Worm (Caenorhabditis elegans) whole organism, early embryonic: Measurements from ENCODE around the gene C53B4.3.

Experiments used
- B0310.2 ChIP-seq: sonication (generic microtip); optimal IDR thresholded peaks from 2 replicates; lab custom pipeline; 2016; ENCODE audit warnings: mild to moderate bottlenecking, missing genetic modification characterization, missing compliant biosample characterization
- F13C5.2 ChIP-seq: sonication (generic microtip); optimal IDR thresholded peaks from 2 replicates; lab custom pipeline; 2017; ENCODE audit warnings: mild to moderate bottlenecking, missing genetic modification characterization, inconsistent platforms, missing compliant biosample characterization
- aly-1 ChIP-seq: sonication (generic microtip); optimal IDR thresholded peaks from 2 replicates; lab custom pipeline; 2016; ENCODE audit warnings: missing genetic modification characterization, missing compliant biosample characterization
- ama-1 ChIP-seq: fragments of 150-350 bp; optimal IDR thresholded peaks from 2 replicates; lab custom pipeline; 2014
- ceh-13 ChIP-seq: fragments of 200-800 bp; sonication (Bioruptor generic); optimal IDR thresholded peaks from 2 replicates; lab custom pipeline; 2018; ENCODE audit warnings: mild to moderate bottlenecking, missing genetic modification characterization, missing compliant biosample characterization
- ceh-36 ChIP-seq: sonication (generic microtip); optimal IDR thresholded peaks from 2 replicates; lab custom pipeline; 2016; ENCODE audit warnings: missing genetic modification characterization, inconsistent platforms, missing compliant biosample characterization
- ets-7 ChIP-seq: sonication (generic microtip); optimal IDR thresholded peaks from 2 replicates; lab custom pipeline; 2016; ENCODE audit warnings: missing genotype, missing genetic modification characterization, missing compliant biosample characterization
- flt-1 ChIP-seq: fragments of 200-800 bp; sonication (Bioruptor generic); IDR thresholded peaks from 2 replicates; pipeline ENCODE4 v1.3.6; 2022; ENCODE audit warnings: missing genetic modification characterization, missing compliant biosample characterization
- hmbx-1 ChIP-seq: sonication (generic microtip); optimal IDR thresholded peaks from 2 replicates; lab custom pipeline; 2016; ENCODE audit warnings: mild to moderate bottlenecking, missing genetic modification characterization, missing compliant biosample characterization
- hmg-4 ChIP-seq: fragments of 200-800 bp; sonication (Bioruptor generic); optimal IDR thresholded peaks from 2 replicates; lab custom pipeline; 2018; ENCODE audit warnings: mild to moderate bottlenecking, missing genetic modification characterization, missing compliant biosample characterization
- hnd-1 ChIP-seq: sonication (generic microtip); optimal IDR thresholded peaks from 2 replicates; lab custom pipeline; 2016; ENCODE audit warnings: missing genetic modification characterization, missing compliant biosample characterization
- pes-1 ChIP-seq: fragments of 200-800 bp; sonication (Bioruptor generic); IDR thresholded peaks from 2 replicates; pipeline ENCODE4 v1.3.6; 2022; ENCODE audit warnings: missing genetic modification reagents, missing genetic modification characterization, missing compliant biosample characterization
- scrt-1 ChIP-seq: fragments of 200-800 bp; sonication (Bioruptor generic); IDR thresholded peaks from 2 replicates; pipeline ENCODE4 v1.3.6; 2022; ENCODE audit warnings: missing genetic modification characterization, missing compliant biosample characterization
- sea-1 ChIP-seq: fragments of 200-800 bp; sonication (Bioruptor generic); conservative IDR thresholded peaks from 2 replicates; pipeline ENCODE4 v1.3.6; 2022; ENCODE audit warnings: missing genetic modification characterization, missing compliant biosample characterization
- tbx-11 ChIP-seq: fragments of 200-800 bp; sonication (Bioruptor generic); IDR thresholded peaks from 2 replicates; pipeline ENCODE4 v1.3.6; 2022; ENCODE audit warnings: missing genetic modification characterization, missing compliant biosample characterization
- tbx-37 ChIP-seq: fragments of 200-800 bp; sonication (Bioruptor generic); conservative IDR thresholded peaks from 2 replicates; pipeline ENCODE4 v1.3.6; 2022; ENCODE audit warnings: missing genetic modification reagents, missing genetic modification characterization, missing compliant biosample characterization
- tra-4 ChIP-seq: sonication (generic microtip); optimal IDR thresholded peaks from 2 replicates; lab custom pipeline; 2017; ENCODE audit warnings: missing genetic modification characterization, missing compliant biosample characterization

Gene C53B4.3

ce11 chrIV:9002636-9003035 is 29.1 kb upstream of the C53B4.3 start, which contains the start of gene C53D6.8:
C53D6.8 (minus strand) TSS chrIV:9002736.
- TF ChIP-seq hmbx-1 (tag; lab: Kevin White, UChicago), result no peak
- TF ChIP-seq ceh-36 (tag; lab: Kevin White, UChicago), result no peak

- no peak for TF ChIP-seq tbx-37 (GFP tag; lab: Robert Waterston, UW)
- no peak for TF ChIP-seq pes-1 (GFP tag; lab: Robert Waterston, UW)
- no peak for TF ChIP-seq F13C5.2 (tag; lab: Kevin White, UChicago)
- TF ChIP-seq scrt-1, result no peak
- TF ChIP-seq hmbx-1 (tag; lab: Kevin White, UChicago), result no peak
- no peak for TF ChIP-seq sea-1 (GFP tag; lab: Robert Waterston, UW)
- no peak for TF ChIP-seq ama-1
- TF ChIP-seq aly-1 (tag; lab: Kevin White, UChicago), result no peak
- no peak for TF ChIP-seq ets-7
- TF ChIP-seq B0310.2, result no peak
- no peak for TF ChIP-seq hnd-1 (tag; lab: Kevin White, UChicago)
- TF ChIP-seq tra-4, result no peak
- TF ChIP-seq tbx-11 (GFP tag; lab: Robert Waterston, UW), result no peak
- no peak for TF ChIP-seq ceh-36 (tag; lab: Kevin White, UChicago)
- no peak for TF ChIP-seq hmg-4
Measured at ce11 chrIV:9001184-9001583, 27.7 kb upstream of the C53B4.3 start.

ce11 chrIV:9000664-9001063 is 27.2 kb upstream of the C53B4.3 start:
- TF ChIP-seq ceh-13 (no peak), ets-7 (no peak), B0310.2 (no peak), scrt-1 (no peak), hmg-4 (no peak), hnd-1 (tag; lab: Kevin White, UChicago) (no peak), hmbx-1 (tag; lab: Kevin White, UChicago) (no peak), tbx-11 (GFP tag; lab: Robert Waterston, UW) (no peak), sea-1 (GFP tag; lab: Robert Waterston, UW) (no peak), F13C5.2 (tag; lab: Kevin White, UChicago) (no peak), flt-1 (no peak), tra-4 (no peak), ceh-36 (tag; lab: Kevin White, UChicago) (no peak), aly-1 (tag; lab: Kevin White, UChicago) (no peak), pes-1 (GFP tag; lab: Robert Waterston, UW) (no peak), tbx-37 (GFP tag; lab: Robert Waterston, UW) (no peak)

- TF ChIP-seq scrt-1, result no peak
- no peak for TF ChIP-seq sea-1 (GFP tag; lab: Robert Waterston, UW)
- no peak for TF ChIP-seq F13C5.2 (tag; lab: Kevin White, UChicago)
- TF ChIP-seq ama-1, result no peak
Measured at ce11 chrIV:8994487-8994886, 21.0 kb upstream of the C53B4.3 start.

- TF ChIP-seq flt-1, result no peak
- no peak for TF ChIP-seq tra-4
- TF ChIP-seq aly-1 (tag; lab: Kevin White, UChicago), result no peak
- TF ChIP-seq ceh-36 (tag; lab: Kevin White, UChicago), result no peak
- no peak for TF ChIP-seq tbx-11 (GFP tag; lab: Robert Waterston, UW)
Measured at ce11 chrIV:8992786-8993185, 19.3 kb upstream of the C53B4.3 start, which contains the start of gene mltn-12. mltn-12 (plus strand) TSS chrIV:8993086.

ce11 chrIV:8986761-8987316 is 13.3 kb upstream of the C53B4.3 start, which contains the start of gene bre-1:
bre-1 (plus strand) TSS chrIV:8987266.
- TF ChIP-seq ceh-13 (no peak), F13C5.2 (tag; lab: Kevin White, UChicago) (no peak), tra-4 (no peak), ama-1 (no peak), ets-7 (no peak), aly-1 (tag; lab: Kevin White, UChicago) (no peak), flt-1 (no peak), sea-1 (GFP tag; lab: Robert Waterston, UW) (no peak), pes-1 (GFP tag; lab: Robert Waterston, UW) (no peak), hnd-1 (tag; lab: Kevin White, UChicago) (no peak), hmbx-1 (tag; lab: Kevin White, UChicago) (no peak), B0310.2 (no peak), hmg-4 (no peak), tbx-37 (GFP tag; lab: Robert Waterston, UW) (no peak), scrt-1 (no peak), tbx-11 (GFP tag; lab: Robert Waterston, UW) (no peak)

- TF ChIP-seq ceh-13 (no peak), sea-1 (GFP tag; lab: Robert Waterston, UW) (no peak), flt-1 (no peak), F13C5.2 (tag; lab: Kevin White, UChicago) (no peak), hnd-1 (tag; lab: Kevin White, UChicago) (no peak), tbx-37 (GFP tag; lab: Robert Waterston, UW) (no peak), tbx-11 (GFP tag; lab: Robert Waterston, UW) (no peak), ceh-36 (tag; lab: Kevin White, UChicago) (no peak), ets-7 (no peak)
Measured at ce11 chrIV:8984566-8984965, 11.1 kb upstream of the C53B4.3 start, which contains the start of gene nstp-1. nstp-1 (plus strand) TSS chrIV:8984866.

- TF ChIP-seq ama-1, result no peak
- no peak for TF ChIP-seq pes-1 (GFP tag; lab: Robert Waterston, UW)
- no peak for TF ChIP-seq B0310.2
Measured at ce11 chrIV:8979695-8980094, 6.2 kb upstream of the C53B4.3 start, which contains the start of gene col-119. col-119 (minus strand) TSS chrIV:8979795.
